Fruit fly (Drosophila melanogaster): ENCODE data around the gene cyc.

cyc gene

dm6 chr3L:19794203-19794802 is 21.4 kb downstream of the cyc start (continued):
- peak; percentile 53 for TF ChIP-seq CG2202 (tag; optimal IDR thresholded peaks at IDR 0.05)
- TF ChIP-seq Trl (optimal IDR thresholded peaks at IDR 0.05): no peak
- peak; percentile 78 for TF ChIP-seq Trl (GFP tag; optimal IDR thresholded peaks at IDR 0.05)
- TF ChIP-seq CG10366 (GFP tag; IDR thresholded peaks at IDR 0.05): peak; percentile 37
- peak; percentile 66; the same call in 2 of the 3 replicates for TF ChIP-seq CG6175 (GFP tag; IDR thresholded peaks at IDR 0.05)
- peak; percentile 19; the same call in 1 of the 3 replicates for TF ChIP-seq sr (GFP tag; IDR thresholded peaks at IDR 0.05)
- TF ChIP-seq CG1529 (GFP tag; optimal IDR thresholded peaks at IDR 0.05): peak; percentile 73
- TF ChIP-seq fd64A (GFP tag; optimal IDR thresholded peaks at IDR 0.05): peak; percentile 55
- peak; percentile 57 for TF ChIP-seq CG14441 (GFP tag; IDR thresholded peaks at IDR 0.05)
- TF ChIP-seq Antp (GFP tag; optimal IDR thresholded peaks at IDR 0.05): peak; percentile 76
- peak; percentile 85 for TF ChIP-seq CG12104 (GFP tag; optimal IDR thresholded peaks at IDR 0.05)
- TF ChIP-seq Vsx1 (GFP tag; optimal IDR thresholded peaks at IDR 0.05): no peak
- peak; percentile 91 for TF ChIP-seq Hand (GFP tag; optimal IDR thresholded peaks at IDR 0.05)
- peak; percentile 69 for TF ChIP-seq CG10462 (GFP tag; optimal IDR thresholded peaks at IDR 0.05)
- TF ChIP-seq eve (GFP tag; optimal IDR thresholded peaks at IDR 0.05): no peak
- TF ChIP-seq CG6854 (GFP tag; optimal IDR thresholded peaks at IDR 0.05): peak; percentile 84
- no peak for TF ChIP-seq bigmax (GFP tag; optimal IDR thresholded peaks at IDR 0.05)
- peak; percentile 81 for TF ChIP-seq ind (GFP tag; optimal IDR thresholded peaks at IDR 0.05)
- TF ChIP-seq H2.0 (GFP tag; IDR thresholded peaks at IDR 0.05): peak; percentile 36; the same call in 1 of the 2 replicates
- peak; percentile 30 for TF ChIP-seq CG15696 (tag; optimal IDR thresholded peaks at IDR 0.05)
- TF ChIP-seq tna (GFP tag; IDR thresholded peaks at IDR 0.05; ENCODE audit: partially characterized antibody): peak; percentile 18; the same call in 1 of the 2 replicates
- no peak for TF ChIP-seq CG17568 (GFP tag; optimal IDR thresholded peaks at IDR 0.05)
- TF ChIP-seq en (GFP tag; optimal IDR thresholded peaks at IDR 0.05): peak; percentile 19
- TF ChIP-seq Camta (GFP tag; optimal IDR thresholded peaks at IDR 0.05): peak; percentile 76
- TF ChIP-seq maf-S (GFP tag; optimal IDR thresholded peaks at IDR 0.05): peak; percentile 69
- peak; percentile 66 for TF ChIP-seq CG17328 (GFP tag; IDR thresholded peaks at IDR 0.05)
- no peak for TF ChIP-seq Aef1 (GFP tag; IDR thresholded peaks at IDR 0.05)
- TF ChIP-seq Hmr (GFP tag; optimal IDR thresholded peaks at IDR 0.05): peak; percentile 90
- peak; percentile 94 for TF ChIP-seq CG2678 (tag; optimal IDR thresholded peaks at IDR 0.05)
- TF ChIP-seq gem (tag; optimal IDR thresholded peaks at IDR 0.05): peak; percentile 91
- TF ChIP-seq CG33213 (GFP tag; optimal IDR thresholded peaks at IDR 0.05): peak; percentile 45
- TF ChIP-seq tup (GFP tag; optimal IDR thresholded peaks at IDR 0.05): peak; percentile 54
- peak; percentile 87 for TF ChIP-seq PHDP (tag; optimal IDR thresholded peaks at IDR 0.05)
- peak; percentile 54 for TF ChIP-seq CG12744 (GFP tag; optimal IDR thresholded peaks at IDR 0.05)
- no peak for TF ChIP-seq tll (GFP tag; optimal IDR thresholded peaks at IDR 0.05)
- peak; percentile 40; the same call in 2 of the 3 replicates for TF ChIP-seq CG11456 (GFP tag; IDR thresholded peaks at IDR 0.05)
- TF ChIP-seq CG10959 (GFP tag; IDR thresholded peaks at IDR 0.05): no peak
- peak; percentile 33; the same call in 1 of the 4 replicates for TF ChIP-seq Dll (GFP tag; IDR thresholded peaks at IDR 0.05; ENCODE audit: partially characterized antibody)
- peak; percentile 92 for TF ChIP-seq CG17361 (GFP tag; IDR thresholded peaks at IDR 0.05)
- peak; percentile 83; the same call in 2 of the 3 replicates for TF ChIP-seq CG34422 (GFP tag; IDR thresholded peaks at IDR 0.05)
- TF ChIP-seq z (GFP tag; IDR thresholded peaks at IDR 0.05): 0 out of 3 replicates have a peak, but pooled peaks have one; percentile 19
- TF ChIP-seq CHES-1-like (GFP tag; optimal IDR thresholded peaks at IDR 0.05): peak; percentile 66
- TF ChIP-seq CG12299 (tag; optimal IDR thresholded peaks at IDR 0.05): peak; percentile 80
- peak; percentile 85 for TF ChIP-seq Asciz (GFP tag; optimal IDR thresholded peaks at IDR 0.05)
- no peak for TF ChIP-seq CG7271 (tag; optimal IDR thresholded peaks at IDR 0.05)
- peak; percentile 42 for TF ChIP-seq inv (GFP tag; IDR thresholded peaks at IDR 0.05; ENCODE audit: partially characterized antibody)
- no peak for TF ChIP-seq CG12769 (tag; optimal IDR thresholded peaks at IDR 0.05)
- peak; percentile 35; the same call in 1 of the 3 replicates for TF ChIP-seq CG7963 (GFP tag; IDR thresholded peaks at IDR 0.05; ENCODE audit: partially characterized antibody)
- TF ChIP-seq Kr (GFP tag; optimal IDR thresholded peaks at IDR 0.05): no peak
